Fruit fly (Drosophila melanogaster) whole organism, prepupa: ENCODE results near the gene CG3909.

Source experiments
- Blimp-1 ChIP-seq: fragments of 200-800 bp; sonication (Bioruptor generic); optimal IDR thresholded peaks from 3 replicates; lab custom pipeline; 2017; ENCODE audit warnings: missing biosample characterization, missing genetic modification characterization, mild to moderate bottlenecking, moderate library complexity, missing genetic modification reagents
- CG11902 ChIP-seq: fragments of 200-800 bp; sonication (Bioruptor generic); optimal IDR thresholded peaks from 3 replicates; lab custom pipeline; 2016; ENCODE audit warnings: missing biosample characterization, missing genetic modification characterization
- CG15336 ChIP-seq: fragments of 200-800 bp; sonication (Bioruptor generic); IDR thresholded peaks from 2 replicates; pipeline ENCODE4 v1.3.6; 2022; ENCODE audit warnings: missing biosample characterization, missing genetic modification characterization
- CG1621 ChIP-seq: fragments of 200-800 bp; sonication (Bioruptor generic); optimal IDR thresholded peaks from 3 replicates; lab custom pipeline; 2018; ENCODE audit warnings: missing biosample characterization, mild to moderate bottlenecking, missing genetic modification characterization
- CG16779 ChIP-seq: fragments of 200-800 bp; sonication (Bioruptor generic); optimal IDR thresholded peaks from 3 replicates; lab custom pipeline; 2017; ENCODE audit warnings: missing biosample characterization, mild to moderate bottlenecking, missing genetic modification characterization
- CG32006 ChIP-seq: fragments of 200-800 bp; sonication (Bioruptor generic); optimal IDR thresholded peaks from 3 replicates; lab custom pipeline; 2017; ENCODE audit warnings: missing biosample characterization, mild to moderate bottlenecking, missing genetic modification characterization
- CG7368 ChIP-seq: fragments of 200-800 bp; sonication (Bioruptor generic); optimal IDR thresholded peaks from 3 replicates; lab custom pipeline; 2016; ENCODE audit warnings: missing biosample characterization, missing genetic modification characterization
- CG8319 ChIP-seq: fragments of 200-800 bp; sonication (Bioruptor generic); optimal IDR thresholded peaks from 3 replicates; lab custom pipeline; 2016; ENCODE audit warnings: missing biosample characterization, missing genetic modification characterization
- Eip78C ChIP-seq: fragments of 200-800 bp; sonication (Bioruptor generic); peaks from one replicate; lab custom pipeline; 2016; ENCODE audit warnings: missing biosample characterization, missing genetic modification characterization
- Lpt ChIP-seq: fragments of 200-800 bp; sonication (Bioruptor generic); optimal IDR thresholded peaks from 3 replicates; lab custom pipeline; 2016; ENCODE audit warnings: missing biosample characterization, missing genetic modification characterization
- eg ChIP-seq: fragments of 200-800 bp; sonication (Bioruptor generic); IDR thresholded peaks from 3 replicates; pipeline ENCODE4 v1.3.6; 2022; ENCODE audit warnings: missing biosample characterization, missing genetic modification characterization
- fkh ChIP-seq: fragments of 200-800 bp; sonication (Bioruptor generic); optimal IDR thresholded peaks from 3 replicates; lab custom pipeline; 2017; ENCODE audit warnings: missing biosample characterization, mild to moderate bottlenecking, missing genetic modification characterization, moderate library complexity
- lz ChIP-seq: fragments of 200-800 bp; sonication (Bioruptor generic); optimal IDR thresholded peaks from 3 replicates; lab custom pipeline; 2016; ENCODE audit warnings: missing biosample characterization, missing genetic modification characterization
- pdm3 ChIP-seq: fragments of 200-800 bp; sonication (Bioruptor generic); optimal IDR thresholded peaks from 3 replicates; lab custom pipeline; 2016; ENCODE audit warnings: missing biosample characterization, missing genetic modification characterization

- no peak for TF ChIP-seq CG32006
- no peak for TF ChIP-seq Blimp-1 (GFP tag; lab: Kevin White, UChicago)
- TF ChIP-seq fkh (GFP tag; lab: Kevin White, UChicago) = no peak
- no peak for TF ChIP-seq pdm3 (GFP tag; lab: Kevin White, UChicago)
- TF ChIP-seq CG15336 (GFP tag; lab: Robert Waterston, UW) = no peak
- no peak for TF ChIP-seq CG11902 (GFP tag; lab: Kevin White, UChicago)
- TF ChIP-seq CG7368 = no peak
- no peak for TF ChIP-seq eg (GFP tag; lab: Robert Waterston, UW)
- TF ChIP-seq CG1621 (tag; lab: Kevin White, UChicago) = no peak
- no peak for TF ChIP-seq Eip78C (GFP tag; lab: Kevin White, UChicago)
- no peak for TF ChIP-seq Lpt
- TF ChIP-seq lz (GFP tag; lab: Kevin White, UChicago) = no peak
- TF ChIP-seq CG16779 (tag; lab: Kevin White, UChicago) = no peak
- no peak for TF ChIP-seq CG8319 (GFP tag; lab: Kevin White, UChicago)
Measured at dm6 chr3R:10070195-10070594, 27.1 kb downstream of the CG3909 start.
